Fruit fly (Drosophila melanogaster) S2 (cell line): Measurements from ENCODE around the gene CG42870.

ENCODE experiments used
- CG8478 ChIP-seq: fragments of >200 bp; optimal IDR thresholded peaks from 2 replicates; lab custom pipeline; 2018
- CTCF ChIP-seq, 2 experiments: fragments of >200 bp; optimal IDR thresholded peaks; 2 replicates each; lab custom pipeline; 2018

Gene CG42870

dm6 chr3R:21700458-21700857, 36.7 kb downstream of the CG42870 start:
- no peak for TF ChIP-seq CG8478 (lab: Kevin White, UChicago)
- no peak for TF ChIP-seq CTCF (optimal IDR thresholded peaks at IDR 0.05; lab: Kevin White, UChicago)

dm6 chr3R:21698895-21699300, 38.3 kb downstream of the CG42870 start:
- TF ChIP-seq CTCF (optimal IDR thresholded peaks at IDR 0.05; lab: Kevin White, UChicago) (no peak), CG8478 (lab: Kevin White, UChicago) (no peak)

dm6 chr3R:21693110-21693672, 44.0 kb downstream of the CG42870 start:
- no peak for TF ChIP-seq CTCF (optimal IDR thresholded peaks at IDR 0.05; lab: Kevin White, UChicago)
- no peak for TF ChIP-seq CG8478 (lab: Kevin White, UChicago)

dm6 chr3R:21691114-21691513, 46.0 kb downstream of the CG42870 start:
- TF ChIP-seq CG8478 (lab: Kevin White, UChicago), result no peak
- TF ChIP-seq CTCF (optimal IDR thresholded peaks at IDR 0.05; lab: Kevin White, UChicago), result no peak

- TF ChIP-seq CTCF (optimal IDR thresholded peaks at IDR 0.05; lab: Kevin White, UChicago), result no peak
- no peak for TF ChIP-seq CG8478 (lab: Kevin White, UChicago)
Observed at dm6 chr3R:21688596-21688995, 48.6 kb downstream of the CG42870 start.

dm6 chr3R:21687902-21688301, 49.3 kb downstream of the CG42870 start:
- TF ChIP-seq CTCF (optimal IDR thresholded peaks at IDR 0.05; lab: Kevin White, UChicago), result no peak
- no peak for TF ChIP-seq CG8478 (lab: Kevin White, UChicago)
